Worm (Caenorhabditis elegans): ENCODE results near the gene F54D5.24.

- TF ChIP-seq nhr-77 (tag; optimal IDR thresholded peaks at IDR 0.05), result no peak
- TF ChIP-seq nhr-237 (tag; optimal IDR thresholded peaks at IDR 0.05), result no peak
- TF ChIP-seq jun-1 (tag; optimal IDR thresholded peaks at IDR 0.05), result no peak
- TF ChIP-seq zag-1 (tag; optimal IDR thresholded peaks at IDR 0.05), result no peak
- no peak for TF ChIP-seq pqm-1 (tag; optimal IDR thresholded peaks at IDR 0.05)
- no peak for TF ChIP-seq R02D3.7 (tag; optimal IDR thresholded peaks at IDR 0.05)
- no peak for TF ChIP-seq aly-2 (tag; optimal IDR thresholded peaks at IDR 0.05)
- no peak for TF ChIP-seq unc-39 (tag; optimal IDR thresholded peaks at IDR 0.05)
- no peak for TF ChIP-seq snpc-4 (tag; optimal IDR thresholded peaks at IDR 0.05)
- no peak for TF ChIP-seq elt-2 (tag; optimal IDR thresholded peaks at IDR 0.05)
- no peak for TF ChIP-seq eor-1 (tag; optimal IDR thresholded peaks at IDR 0.05)
- TF ChIP-seq lin-15B (tag; optimal IDR thresholded peaks at IDR 0.05), result no peak
Observed at ce11 chrII:11537115-11537514, 18.6 kb upstream of the F54D5.24 start.
